Fruit fly (Drosophila melanogaster) S2 (cell line): ENCODE results near the gene CG7362.

Experiments used
- CG8478 ChIP-seq: fragments of >200 bp; optimal IDR thresholded peaks from 2 replicates; lab custom pipeline; 2018
- CTCF ChIP-seq, 2 experiments: fragments of >200 bp; optimal IDR thresholded peaks; 2 replicates each; lab custom pipeline; 2018

DNA sequence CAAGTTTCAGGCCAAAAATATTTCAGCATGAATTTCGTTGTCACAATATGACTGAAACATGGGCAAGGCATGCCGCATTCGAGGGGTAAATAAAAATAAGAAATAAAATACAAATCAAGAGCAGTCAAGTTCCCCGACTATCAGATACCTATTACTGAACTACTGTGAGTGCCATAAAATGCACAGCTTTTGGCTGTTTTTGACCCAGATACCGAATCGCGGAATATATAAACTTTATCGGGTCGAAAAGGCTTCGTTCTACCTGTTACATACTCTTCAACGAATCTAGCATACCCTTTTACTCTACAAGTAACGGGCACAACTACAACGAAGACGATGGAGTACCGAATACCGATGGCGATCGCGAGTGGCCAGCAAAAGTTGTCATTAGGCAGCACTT lies 47.4 kb downstream of the CG7362 start:
- TF ChIP-seq CTCF (optimal IDR thresholded peaks at IDR 0.05; lab: Kevin White, UChicago): no peak
- TF ChIP-seq CG8478: no peak
